Fruit fly (Drosophila melanogaster): ENCODE results near the gene Wnt4.

Gene Wnt4

dm6 chr2L:7291968-7292367 lies 15.0 kb upstream of the Wnt4 start (continued):
- TF ChIP-seq YL-1 (GFP tag; optimal IDR thresholded peaks at IDR 0.05) (no peak), MTF-1 (GFP tag; optimal IDR thresholded peaks at IDR 0.05; ENCODE audit: borderline replicate concordance) (no peak), CG30403 (GFP tag; optimal IDR thresholded peaks at IDR 0.05) (peak; percentile 18), CG15601 (tag; optimal IDR thresholded peaks at IDR 0.05) (no peak), chif (GFP tag; optimal IDR thresholded peaks at IDR 0.05) (peak in 1 of 2 experiments; percentile 60), CG15479 (GFP tag; optimal IDR thresholded peaks at IDR 0.05) (no peak), CG15696 (tag; optimal IDR thresholded peaks at IDR 0.05) (no peak), Hr39 (optimal IDR thresholded peaks at IDR 0.05) (no peak), CG7786 (GFP tag; optimal IDR thresholded peaks at IDR 0.05) (no peak), CG2875 (GFP tag; optimal IDR thresholded peaks at IDR 0.05) (no peak), yki (optimal IDR thresholded peaks at IDR 0.05) (no peak), CG11504 (tag; optimal IDR thresholded peaks at IDR 0.05) (peak; percentile 32), peb (GFP tag; IDR thresholded peaks at IDR 0.05) (no peak), CHES-1-like (GFP tag; optimal IDR thresholded peaks at IDR 0.05) (no peak), Oli (tag; optimal IDR thresholded peaks at IDR 0.05) (peak; percentile 31), Trl (optimal IDR thresholded peaks at IDR 0.05) (no peak), Trl (GFP tag; optimal IDR thresholded peaks at IDR 0.05) (no peak), Xrp1 (GFP tag; IDR thresholded peaks at IDR 0.05) (peak; percentile 62; the same call in 1 of the 2 replicates), GATAe (GFP tag; conservative IDR thresholded peaks at IDR 0.05) (no peak), Ada2b (GFP tag; IDR thresholded peaks at IDR 0.05) (no peak), sd (tag; optimal IDR thresholded peaks at IDR 0.05) (no peak), Side (GFP tag; optimal IDR thresholded peaks at IDR 0.05) (no peak), H15 (GFP tag; IDR thresholded peaks at IDR 0.05) (no peak), CG12391 (tag; optimal IDR thresholded peaks at IDR 0.05) (peak; percentile 42), Lpt (GFP tag; optimal IDR thresholded peaks at IDR 0.05) (no peak), shn (GFP tag; optimal IDR thresholded peaks at IDR 0.05) (no peak), dimm (GFP tag; IDR thresholded peaks at IDR 0.05) (no peak), CG10979 (tag; optimal IDR thresholded peaks at IDR 0.05) (peak; percentile 14), Drgx (GFP tag; IDR thresholded peaks at IDR 0.05) (no peak), toy (GFP tag; IDR thresholded peaks at IDR 0.05) (no peak), MBD-R2 (GFP tag; IDR thresholded peaks at IDR 0.05) (no peak), CG17359 (tag; optimal IDR thresholded peaks at IDR 0.05) (no peak), CG18262 (tag; optimal IDR thresholded peaks at IDR 0.05) (peak; percentile 6), CG17802 (tag; optimal IDR thresholded peaks at IDR 0.05) (no peak), lab (GFP tag; optimal IDR thresholded peaks at IDR 0.05) (no peak), crc (GFP tag; optimal IDR thresholded peaks at IDR 0.05) (no peak), kay (GFP tag; optimal IDR thresholded peaks at IDR 0.05) (no peak), CG13894 (tag; optimal IDR thresholded peaks at IDR 0.05) (no peak), ase (GFP tag; IDR thresholded peaks at IDR 0.05) (no peak), Ets65A (GFP tag) (peak; percentile 90), az2 (GFP tag; optimal IDR thresholded peaks at IDR 0.05) (peak; percentile 41), CG2120 (GFP tag; optimal IDR thresholded peaks at IDR 0.05) (no peak), Eip74EF (GFP tag; optimal IDR thresholded peaks at IDR 0.05) (no peak), D19B (GFP tag; optimal IDR thresholded peaks at IDR 0.05) (no peak), luna (GFP tag; optimal IDR thresholded peaks at IDR 0.05) (no peak), CG1024 (GFP tag; IDR thresholded peaks at IDR 0.05) (no peak), Sox100B (GFP tag; optimal IDR thresholded peaks at IDR 0.05) (no peak), CG14014 (GFP tag; IDR thresholded peaks at IDR 0.05) (no peak), CG6765 (GFP tag; optimal IDR thresholded peaks at IDR 0.05) (no peak), jumu (GFP tag; optimal IDR thresholded peaks at IDR 0.05) (no peak), CG31441 (GFP tag; IDR thresholded peaks at IDR 0.05) (no peak), maf-S (GFP tag; optimal IDR thresholded peaks at IDR 0.05) (no peak), abd-A (tag; optimal IDR thresholded peaks at IDR 0.05) (no peak)

Measured in whole organism, embryonic.